Fruit fly (Drosophila melanogaster): Measurements from ENCODE around the gene CG8925.
A peak's percentile ranks its signal among the peaks of the same experiment; 100 is the strongest.

The CG8925 gene

dm6 chr3R:16152369-16152768 lies 19.4 kb upstream of the CG8925 start:
- TF ChIP-seq N (GFP tag; optimal IDR thresholded peaks at IDR 0.05) (no peak), rgr (GFP tag; optimal IDR thresholded peaks at IDR 0.05) (no peak), Sp1 (GFP tag; optimal IDR thresholded peaks at IDR 0.05) (no peak), sv (GFP tag; optimal IDR thresholded peaks at IDR 0.05) (no peak), CrebA (GFP tag; optimal IDR thresholded peaks at IDR 0.05; ENCODE audit: borderline replicate concordance) (no peak), Abd-B (GFP tag; optimal IDR thresholded peaks at IDR 0.05) (no peak), Jra (GFP tag; optimal IDR thresholded peaks at IDR 0.05) (no peak), foxo (GFP tag; optimal IDR thresholded peaks at IDR 0.05) (no peak), Hnf4 (GFP tag; optimal IDR thresholded peaks at IDR 0.05) (no peak), Vsx2 (GFP tag; optimal IDR thresholded peaks at IDR 0.05; ENCODE audit: partially characterized antibody) (no peak), Hr78 (GFP tag; optimal IDR thresholded peaks at IDR 0.05) (no peak), ey (GFP tag; optimal IDR thresholded peaks at IDR 0.05) (no peak), brk (GFP tag; optimal IDR thresholded peaks at IDR 0.05) (no peak), HLH106 (tag; optimal IDR thresholded peaks at IDR 0.05) (no peak), Myc (optimal IDR thresholded peaks at IDR 0.05) (no peak), CG9705 (GFP tag; optimal IDR thresholded peaks at IDR 0.05) (no peak), usp (GFP tag; optimal IDR thresholded peaks at IDR 0.05) (no peak), dsf (GFP tag; optimal IDR thresholded peaks at IDR 0.05; ENCODE audit: borderline replicate concordance) (no peak)

- no peak for TF ChIP-seq Mio (GFP tag; optimal IDR thresholded peaks at IDR 0.05)
- no peak for TF ChIP-seq dl (GFP tag; optimal IDR thresholded peaks at IDR 0.05; ENCODE audit: insufficient read depth in 1 of 2, partially characterized antibody in 2 of 2)
- no peak for TF ChIP-seq h (GFP tag; optimal IDR thresholded peaks at IDR 0.05)
- no peak for TF ChIP-seq brk (GFP tag; optimal IDR thresholded peaks at IDR 0.05)
- no peak for TF ChIP-seq Vsx2 (GFP tag; optimal IDR thresholded peaks at IDR 0.05; ENCODE audit: partially characterized antibody)
- no peak for TF ChIP-seq usp (GFP tag; optimal IDR thresholded peaks at IDR 0.05)
- no peak for TF ChIP-seq Dfd (GFP tag; optimal IDR thresholded peaks at IDR 0.05)
Observed at dm6 chr3R:16153356-16153905, 18.4 kb upstream of the CG8925 start.

dm6 chr3R:16154263-16154662 lies 17.5 kb upstream of the CG8925 start:
- TF ChIP-seq usp (GFP tag; optimal IDR thresholded peaks at IDR 0.05), result no peak
- TF ChIP-seq Dfd (GFP tag; optimal IDR thresholded peaks at IDR 0.05), result no peak
- no peak for TF ChIP-seq Hr78 (GFP tag; optimal IDR thresholded peaks at IDR 0.05)
- TF ChIP-seq CG32264 (GFP tag; optimal IDR thresholded peaks at IDR 0.05), result peak; percentile 7
- TF ChIP-seq N (GFP tag; optimal IDR thresholded peaks at IDR 0.05), result no peak
- no peak for TF ChIP-seq CG9705 (GFP tag; optimal IDR thresholded peaks at IDR 0.05)
- peak; percentile 39 for TF ChIP-seq psq (GFP tag; optimal IDR thresholded peaks at IDR 0.05)
- TF ChIP-seq fru (GFP tag; optimal IDR thresholded peaks at IDR 0.05), result peak; percentile 14
- TF ChIP-seq Sp1 (GFP tag; optimal IDR thresholded peaks at IDR 0.05), result peak; percentile 78
- TF ChIP-seq ey (GFP tag; optimal IDR thresholded peaks at IDR 0.05), result no peak
- TF ChIP-seq rgr (GFP tag; optimal IDR thresholded peaks at IDR 0.05), result peak; percentile 77
- TF ChIP-seq brk (GFP tag; optimal IDR thresholded peaks at IDR 0.05), result no peak
- TF ChIP-seq tai (GFP tag; optimal IDR thresholded peaks at IDR 0.05), result no peak
- TF ChIP-seq dsf (GFP tag; optimal IDR thresholded peaks at IDR 0.05; ENCODE audit: borderline replicate concordance), result no peak
- TF ChIP-seq woc (GFP tag; optimal IDR thresholded peaks at IDR 0.05), result no peak
- no peak for TF ChIP-seq Dif (GFP tag; optimal IDR thresholded peaks at IDR 0.05; ENCODE audit: partially characterized antibody)
- TF ChIP-seq dl (GFP tag; optimal IDR thresholded peaks at IDR 0.05; ENCODE audit: insufficient read depth in 1 of 2, partially characterized antibody in 2 of 2), result no peak
- peak; percentile 13 for TF ChIP-seq Rel (GFP tag; optimal IDR thresholded peaks at IDR 0.05)
- TF ChIP-seq Rel (tag; optimal IDR thresholded peaks at IDR 0.05), result peak; percentile 40
- peak; percentile 31 for TF ChIP-seq HLH106 (tag; optimal IDR thresholded peaks at IDR 0.05)
- TF ChIP-seq Hnf4 (GFP tag; optimal IDR thresholded peaks at IDR 0.05), result peak; percentile 46
- no peak for TF ChIP-seq dmrt93B (GFP tag; optimal IDR thresholded peaks at IDR 0.05)
- no peak for TF ChIP-seq GATAd (GFP tag; optimal IDR thresholded peaks at IDR 0.05)
- TF ChIP-seq Abd-B (GFP tag; optimal IDR thresholded peaks at IDR 0.05), result no peak
- peak; percentile 14 for TF ChIP-seq CrebA (GFP tag; optimal IDR thresholded peaks at IDR 0.05; ENCODE audit: borderline replicate concordance)
- TF ChIP-seq h (GFP tag; optimal IDR thresholded peaks at IDR 0.05), result peak; percentile 12
- TF ChIP-seq Jra (GFP tag; optimal IDR thresholded peaks at IDR 0.05), result no peak
- TF ChIP-seq Myc (optimal IDR thresholded peaks at IDR 0.05), result no peak
- TF ChIP-seq Hr83 (GFP tag; optimal IDR thresholded peaks at IDR 0.05; ENCODE audit: poor library complexity, severe bottlenecking), result peak; percentile 50
- no peak for TF ChIP-seq sage (GFP tag; optimal IDR thresholded peaks at IDR 0.05)
- TF ChIP-seq Vsx2 (GFP tag; optimal IDR thresholded peaks at IDR 0.05; ENCODE audit: partially characterized antibody), result no peak
- TF ChIP-seq jim (GFP tag; optimal IDR thresholded peaks at IDR 0.05), result peak; percentile 48
- TF ChIP-seq pan (optimal IDR thresholded peaks at IDR 0.05), result no peak
- TF ChIP-seq foxo (GFP tag; optimal IDR thresholded peaks at IDR 0.05), result no peak
- TF ChIP-seq OdsH (GFP tag; optimal IDR thresholded peaks at IDR 0.05), result peak; percentile 49
- no peak for TF ChIP-seq sv (GFP tag; optimal IDR thresholded peaks at IDR 0.05)
- peak; percentile 51 for TF ChIP-seq br (GFP tag; optimal IDR thresholded peaks at IDR 0.05)
- no peak for TF ChIP-seq Mio (GFP tag; optimal IDR thresholded peaks at IDR 0.05)
- no peak for TF ChIP-seq lola (GFP tag; optimal IDR thresholded peaks at IDR 0.05)

Measured in whole organism, wandering third instar larva.